Worm (Caenorhabditis elegans) whole organism, L4 larva: Measurements from ENCODE around the gene Y75B12B.3.
"Not testable (repeated sequence)": the region's sequence is repeated elsewhere in the genome, so short reads cannot be mapped to it uniquely, and the experiment has no call there.

Experiments
- R02D3.7 ChIP-seq: fragments of 150-350 bp; sonication (generic microtip); optimal IDR thresholded peaks from 3 replicates; lab custom pipeline; 2014; ENCODE audit warnings: missing biosample characterization, missing genetic modification characterization
- ctbp-1 ChIP-seq: fragments of 200-800 bp; sonication (Bioruptor generic); IDR thresholded peaks from 2 replicates; pipeline ENCODE4 v1.3.6; 2022; ENCODE audit warnings: missing genetic modification reagents, missing genetic modification characterization, missing compliant biosample characterization
- lin-15B ChIP-seq: fragments of 150-350 bp; sonication (generic microtip); optimal IDR thresholded peaks from 3 replicates; lab custom pipeline; 2014; ENCODE audit warnings: missing biosample characterization, missing genetic modification characterization
- unc-62 ChIP-seq, 3 experiments: fragments of 150-350 bp in 1 of 3; sonication (generic microtip); optimal IDR thresholded peaks in 2 of 3; peaks in 1 of 3; 1 replicate in 1 of 3; 2 replicates in 2 of 3; lab custom pipeline; 2014 to 2017; ENCODE audit warnings: missing biosample characterization in 3 of 3, missing genetic modification characterization in 3 of 3, missing genetic modification reagents in 3 of 3, missing genotype in 1 of 3

DNA sequence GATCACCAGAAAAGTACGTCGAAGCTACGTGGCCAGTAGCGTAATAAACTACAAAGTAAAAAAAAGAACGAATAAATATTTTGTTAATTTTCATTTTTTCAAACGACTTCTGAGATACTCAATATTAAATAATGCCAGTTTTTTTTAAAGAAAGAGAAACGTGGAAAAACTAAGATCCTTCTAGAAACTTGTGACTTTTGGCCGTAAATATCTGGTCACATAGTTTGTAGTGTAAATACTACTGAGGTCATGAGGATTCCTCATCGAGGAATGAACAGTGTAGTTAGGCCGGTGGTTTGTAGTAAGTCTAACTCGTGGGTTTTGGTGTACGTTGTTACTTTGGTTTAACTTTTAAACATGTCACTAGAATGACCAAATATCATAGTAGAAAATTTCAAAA is 18.1 kb downstream of the Y75B12B.3 start:
- TF ChIP-seq lin-15B; unc-62 (GFP tag; optimal IDR thresholded peaks at IDR 0.05 in 1 of 2; lab: Kevin White, UChicago); unc-62 (tag; optimal IDR thresholded peaks at IDR 0.05; lab: Kevin White, UChicago); ctbp-1; R02D3.7 (tag; lab: Kevin White, UChicago): not testable (repeated sequence)
